Worm (Caenorhabditis elegans) whole organism, young adult: Measurements from ENCODE around the gene fem-2.

Experiments
- B0019.2 ChIP-seq: fragments of 200-800 bp; sonication (Bioruptor generic); conservative IDR thresholded peaks from 2 replicates; pipeline ENCODE4 v1.3.6; 2022; ENCODE audit warnings: missing genetic modification reagents, missing genetic modification characterization, missing compliant biosample characterization
- B0261.1 ChIP-seq: sonication (generic microtip); optimal IDR thresholded peaks from 2 replicates; lab custom pipeline; 2016; ENCODE audit warnings: mild to moderate bottlenecking, missing genetic modification characterization, moderate library complexity, missing compliant biosample characterization
- C06A6.2 ChIP-seq: fragments of 200-800 bp; sonication (Bioruptor generic); conservative IDR thresholded peaks from 2 replicates; pipeline ENCODE4 v1.3.6; 2022; ENCODE audit warnings: missing genetic modification characterization, missing compliant biosample characterization
- C17E4.6 ChIP-seq: fragments of 200-800 bp; sonication (Bioruptor generic); IDR thresholded peaks from 2 replicates; pipeline ENCODE4 v1.3.6; 2022; ENCODE audit warnings: missing genetic modification reagents, missing genetic modification characterization, missing compliant biosample characterization
- F22D6.2 ChIP-seq: sonication (generic microtip); optimal IDR thresholded peaks from 2 replicates; lab custom pipeline; 2016; ENCODE audit warnings: mild to moderate bottlenecking, missing genetic modification characterization, missing compliant biosample characterization
- K11D2.4 ChIP-seq: fragments of 200-800 bp; sonication (Bioruptor generic); IDR thresholded peaks from 2 replicates; pipeline ENCODE4 v1.3.6; 2022; ENCODE audit warnings: missing genetic modification reagents, missing genetic modification characterization, missing compliant biosample characterization
- T26A5.8 ChIP-seq: sonication (generic microtip); optimal IDR thresholded peaks from 2 replicates; lab custom pipeline; 2016; ENCODE audit warnings: missing genetic modification characterization, missing compliant biosample characterization
- Y53F4B.3 ChIP-seq: fragments of 200-800 bp; sonication (Bioruptor generic); IDR thresholded peaks from 2 replicates; pipeline ENCODE4 v1.3.6; 2022; ENCODE audit warnings: missing genetic modification reagents, missing genetic modification characterization, missing compliant biosample characterization
- Y53G8AR.9 ChIP-seq: fragments of 200-800 bp; sonication (Bioruptor generic); conservative IDR thresholded peaks from 2 replicates; pipeline ENCODE4 v1.3.6; 2022; ENCODE audit warnings: missing genetic modification reagents, missing genetic modification characterization, missing compliant biosample characterization
- Y56A3A.18 ChIP-seq: fragments of 200-800 bp; sonication (Bioruptor generic); IDR thresholded peaks from 2 replicates; pipeline ENCODE4 v1.3.6; 2022; ENCODE audit warnings: missing genetic modification reagents, missing genetic modification characterization, missing compliant biosample characterization
- Y67H2A.10 ChIP-seq: fragments of 200-800 bp; sonication (Bioruptor generic); conservative IDR thresholded peaks from 2 replicates; pipeline ENCODE4 v1.3.6; 2022; ENCODE audit warnings: missing genetic modification reagents, missing genetic modification characterization, missing compliant biosample characterization
- aptf-2 ChIP-seq: fragments of 200-800 bp; sonication (Bioruptor generic); conservative IDR thresholded peaks from 2 replicates; pipeline ENCODE4 v1.3.6; 2022; ENCODE audit warnings: missing genetic modification reagents, missing genetic modification characterization, missing compliant biosample characterization
- attf-3 ChIP-seq: fragments of 200-800 bp; sonication (Bioruptor generic); conservative IDR thresholded peaks from 2 replicates; pipeline ENCODE4 v1.3.6; 2022; ENCODE audit warnings: missing genetic modification reagents, missing genetic modification characterization, missing compliant biosample characterization
- attf-5 ChIP-seq: fragments of 200-800 bp; sonication (Bioruptor generic); optimal IDR thresholded peaks from 2 replicates; lab custom pipeline; 2018; ENCODE audit warnings: mild to moderate bottlenecking, missing genetic modification characterization, missing compliant biosample characterization
- cebp-2 ChIP-seq: fragments of 200-800 bp; sonication (Bioruptor generic); IDR thresholded peaks from 2 replicates; pipeline ENCODE4 v1.3.6; 2022; ENCODE audit warnings: missing genetic modification characterization, missing compliant biosample characterization
- ceh-27 ChIP-seq: fragments of 200-800 bp; sonication (Bioruptor generic); optimal IDR thresholded peaks from 2 replicates; lab custom pipeline; 2018; ENCODE audit warnings: mild to moderate bottlenecking, missing genetic modification characterization, moderate library complexity, missing compliant biosample characterization
- dox-1 ChIP-seq: fragments of 200-800 bp; sonication (Bioruptor generic); IDR thresholded peaks from 2 replicates; pipeline ENCODE4 v1.3.6; 2022; ENCODE audit warnings: missing genetic modification reagents, missing genetic modification characterization, missing compliant biosample characterization
- egrh-3 ChIP-seq: fragments of 200-800 bp; sonication (Bioruptor generic); IDR thresholded peaks from 2 replicates; pipeline ENCODE4 v1.3.6; 2022; ENCODE audit warnings: missing genetic modification reagents, missing genetic modification characterization, missing compliant biosample characterization
- fkh-3 ChIP-seq: sonication (generic microtip); optimal IDR thresholded peaks from 2 replicates; lab custom pipeline; 2016; ENCODE audit warnings: mild to moderate bottlenecking, missing genetic modification characterization, missing compliant biosample characterization
- hlh-12 ChIP-seq: sonication (generic microtip); optimal IDR thresholded peaks from 2 replicates; lab custom pipeline; 2016; ENCODE audit warnings: missing genetic modification characterization, missing compliant biosample characterization
- hrde-1 ChIP-seq: sonication (generic microtip); optimal IDR thresholded peaks from 2 replicates; lab custom pipeline; 2016; ENCODE audit warnings: missing genetic modification characterization, mild to moderate bottlenecking, missing compliant biosample characterization, moderate library complexity, missing genotype, missing genetic modification reagents, borderline replicate concordance
- lin-35 ChIP-seq, 3 experiments: fragments of 150-350 bp in 2 of 3; sonication (generic microtip) in 1 of 3; optimal IDR thresholded peaks; 2 replicates each; lab custom pipeline; 2014 to 2018; ENCODE audit warnings: missing biosample characterization in 3 of 3, missing genetic modification characterization in 3 of 3, missing genetic modification reagents in 3 of 3
- lin-40 ChIP-seq: sonication (generic microtip); optimal IDR thresholded peaks from 2 replicates; lab custom pipeline; 2016; ENCODE audit warnings: missing genetic modification characterization, mild to moderate bottlenecking, missing compliant biosample characterization, missing genotype, missing genetic modification reagents
- lin-54 ChIP-seq: fragments of 200-800 bp; sonication (Bioruptor generic); optimal IDR thresholded peaks from 2 replicates; lab custom pipeline; 2018; ENCODE audit warnings: mild to moderate bottlenecking, missing genetic modification characterization, missing compliant biosample characterization
- lir-1 ChIP-seq: fragments of 200-800 bp; sonication (Bioruptor generic); conservative IDR thresholded peaks from 2 replicates; pipeline ENCODE4 v1.3.6; 2022; ENCODE audit warnings: missing genetic modification reagents, missing genetic modification characterization, missing compliant biosample characterization
- lsy-27 ChIP-seq: sonication (generic microtip); optimal IDR thresholded peaks from 2 replicates; lab custom pipeline; 2017; ENCODE audit warnings: missing genetic modification characterization, mild to moderate bottlenecking, missing compliant biosample characterization, antibody characterized with exemption, missing genotype, borderline replicate concordance; ENCODE audit not compliant: insufficient read depth
- madf-8 ChIP-seq: fragments of 200-800 bp; sonication (Bioruptor generic); conservative IDR thresholded peaks from 2 replicates; pipeline ENCODE4 v1.3.6; 2022; ENCODE audit warnings: missing genetic modification reagents, missing genetic modification characterization, missing compliant biosample characterization
- mcd-1 ChIP-seq: fragments of 200-800 bp; sonication (Bioruptor generic); IDR thresholded peaks from 2 replicates; pipeline ENCODE4 v1.3.6; 2022; ENCODE audit warnings: missing genetic modification reagents, missing genetic modification characterization, missing compliant biosample characterization
- mxl-1 ChIP-seq: sonication (generic microtip); optimal IDR thresholded peaks from 2 replicates; lab custom pipeline; 2016; ENCODE audit warnings: missing genetic modification characterization, missing compliant biosample characterization
- nfyb-1 ChIP-seq: fragments of 200-800 bp; sonication (Bioruptor generic); IDR thresholded peaks from 2 replicates; pipeline ENCODE4 v1.3.6; 2022; ENCODE audit warnings: missing genetic modification reagents, missing genetic modification characterization, missing compliant biosample characterization
- nhr-90 ChIP-seq: sonication (generic microtip); optimal IDR thresholded peaks from 2 replicates; lab custom pipeline; 2016; ENCODE audit warnings: missing genotype, mild to moderate bottlenecking, missing genetic modification characterization, missing compliant biosample characterization
- pbrm-1 ChIP-seq: fragments of 200-800 bp; sonication (Bioruptor generic); IDR thresholded peaks from 2 replicates; pipeline ENCODE4 v1.3.6; 2022; ENCODE audit warnings: missing genetic modification reagents, missing genetic modification characterization, missing compliant biosample characterization
- pha-4 ChIP-seq: fragments of 150-350 bp; sonication (generic microtip); optimal IDR thresholded peaks from 2 replicates; lab custom pipeline; 2014; ENCODE audit warnings: missing biosample characterization, missing genetic modification reagents, missing genetic modification characterization
- rec-8 ChIP-seq, 2 experiments: sonication (generic microtip); optimal IDR thresholded peaks; 2 replicates each; lab custom pipeline; 2016; ENCODE audit warnings: mild to moderate bottlenecking in 2 of 2, missing genetic modification characterization in 2 of 2, missing genetic modification reagents in 2 of 2, missing genotype in 2 of 2, missing biosample characterization in 1 of 2, missing compliant biosample characterization in 1 of 2, moderate library complexity in 1 of 2
- repo-1 ChIP-seq: sonication (generic microtip); optimal IDR thresholded peaks from 2 replicates; lab custom pipeline; 2017; ENCODE audit warnings: mild to moderate bottlenecking, missing genetic modification characterization, missing compliant biosample characterization
- rpc-1 ChIP-seq, 2 experiments: fragments of 150-350 bp in 1 of 2; sonication (generic microtip) in 1 of 2; optimal IDR thresholded peaks; 2 replicates each; lab custom pipeline; 2014 to 2018; ENCODE audit warnings: missing biosample characterization in 1 of 2, missing genetic modification characterization in 1 of 2, missing genetic modification reagents in 1 of 2, missing genotype in 1 of 2
- sea-2 ChIP-seq: fragments of 200-800 bp; sonication (Bioruptor generic); IDR thresholded peaks from 2 replicates; pipeline ENCODE4 v1.3.6; 2022; ENCODE audit warnings: missing genetic modification characterization, missing compliant biosample characterization
- snpc-1.3 ChIP-seq: sonication (generic microtip); optimal IDR thresholded peaks from 2 replicates; lab custom pipeline; 2017; ENCODE audit warnings: missing genetic modification characterization, mild to moderate bottlenecking, missing compliant biosample characterization, antibody characterized with exemption, moderate library complexity, missing genotype, missing genetic modification reagents; ENCODE audit not compliant: insufficient read depth
- snpc-3.4 ChIP-seq: sonication (generic microtip); optimal IDR thresholded peaks from 2 replicates; lab custom pipeline; 2017; ENCODE audit warnings: missing genetic modification characterization, mild to moderate bottlenecking, missing compliant biosample characterization, antibody characterized with exemption, moderate library complexity, missing genotype, missing genetic modification reagents
- snpc-4 ChIP-seq, 5 experiments: fragments of 150-350 bp in 1 of 5; sonication (generic microtip) in 4 of 5; optimal IDR thresholded peaks; 2 replicates each; lab custom pipeline; 2014 to 2018; ENCODE audit warnings: missing genetic modification characterization in 5 of 5, missing biosample characterization in 3 of 5, antibody characterized with exemption in 2 of 5, mild to moderate bottlenecking in 2 of 5, missing compliant biosample characterization in 2 of 5, missing genotype in 2 of 5, moderate library complexity in 2 of 5, missing genetic modification reagents in 1 of 5
- somi-1 ChIP-seq: fragments of 200-800 bp; sonication (Bioruptor generic); optimal IDR thresholded peaks from 2 replicates; lab custom pipeline; 2018; ENCODE audit warnings: mild to moderate bottlenecking, missing genetic modification characterization, missing compliant biosample characterization
- tbx-9 ChIP-seq: sonication (generic microtip); optimal IDR thresholded peaks from 2 replicates; lab custom pipeline; 2016; ENCODE audit warnings: borderline replicate concordance, missing genetic modification characterization, inconsistent platforms, missing compliant biosample characterization
- tlf-1 ChIP-seq: fragments of 200-800 bp; sonication (Bioruptor generic); optimal IDR thresholded peaks from 2 replicates; lab custom pipeline; 2018; ENCODE audit warnings: mild to moderate bottlenecking, missing genetic modification characterization, missing compliant biosample characterization
- unc-130 ChIP-seq: sonication (generic microtip); optimal IDR thresholded peaks from 2 replicates; lab custom pipeline; 2016; ENCODE audit warnings: missing genetic modification reagents, missing genetic modification characterization, missing compliant biosample characterization
- zim-3 ChIP-seq: sonication (generic microtip); optimal IDR thresholded peaks from 2 replicates; lab custom pipeline; 2017; ENCODE audit warnings: mild to moderate bottlenecking, missing genetic modification characterization, moderate library complexity, missing compliant biosample characterization
- ztf-22 ChIP-seq: fragments of 200-800 bp; sonication (Bioruptor generic); optimal IDR thresholded peaks from 2 replicates; lab custom pipeline; 2018; ENCODE audit warnings: mild to moderate bottlenecking, missing genetic modification characterization, moderate library complexity, missing compliant biosample characterization
- ztf-28 ChIP-seq: fragments of 200-800 bp; sonication (Bioruptor generic); IDR thresholded peaks from 2 replicates; pipeline ENCODE4 v1.3.6; 2022; ENCODE audit warnings: missing genetic modification reagents, missing genetic modification characterization, missing compliant biosample characterization

Gene fem-2

ce11 chrIII:623754-624153 is 10.7 kb downstream of the fem-2 start (continued):
- TF ChIP-seq egrh-3 (GFP tag; lab: Robert Waterston, UW), result no peak
- TF ChIP-seq dox-1 (GFP tag; lab: Robert Waterston, UW), result peak; percentile 86
- peak; percentile 53 for TF ChIP-seq lin-54 (GFP tag; lab: Kevin White, UChicago)
- no peak for TF ChIP-seq ztf-28 (GFP tag; lab: Robert Waterston, UW)
- peak; percentile 39; the same call in 1 of the 2 replicates for TF ChIP-seq C06A6.2 (GFP tag; lab: Robert Waterston, UW)
- peak; percentile 79 for TF ChIP-seq somi-1 (GFP tag; lab: Kevin White, UChicago)
- no peak for TF ChIP-seq aptf-2 (GFP tag; lab: Robert Waterston, UW)
- TF ChIP-seq repo-1 (tag; lab: Kevin White, UChicago), result peak; percentile 25
- no peak for TF ChIP-seq madf-8 (GFP tag; lab: Robert Waterston, UW)
- no peak for TF ChIP-seq snpc-4 (GFP tag; optimal IDR thresholded peaks at IDR 0.05; lab: Kevin White, UChicago)
- peak; percentile 56 to 78 (median 67) for TF ChIP-seq snpc-4 (tag; optimal IDR thresholded peaks at IDR 0.05; lab: Kevin White, UChicago)
- peak; percentile 37; the same call in 1 of the 2 replicates for TF ChIP-seq lir-1 (GFP tag; lab: Robert Waterston, UW)
- peak; percentile 90 for TF ChIP-seq pha-4
- no peak for TF ChIP-seq unc-130
- no peak for TF ChIP-seq tbx-9 (tag; lab: Kevin White, UChicago)
- TF ChIP-seq pbrm-1 (GFP tag; lab: Robert Waterston, UW), result peak; percentile 67
- TF ChIP-seq rpc-1 (optimal IDR thresholded peaks at IDR 0.05; lab: Kevin White, UChicago), result no peak
- TF ChIP-seq rpc-1 (tag; optimal IDR thresholded peaks at IDR 0.05; lab: Kevin White, UChicago), result no peak
- peak; percentile 74 for TF ChIP-seq nfyb-1 (GFP tag; lab: Robert Waterston, UW)
- no peak for TF ChIP-seq Y67H2A.10 (GFP tag; lab: Robert Waterston, UW)
- no peak for TF ChIP-seq fkh-3 (tag; lab: Kevin White, UChicago)
- no peak for TF ChIP-seq zim-3 (tag; lab: Kevin White, UChicago)
- TF ChIP-seq cebp-2 (GFP tag; lab: Robert Waterston, UW), result no peak
- TF ChIP-seq hrde-1 (tag; lab: Kevin White, UChicago), result no peak
- no peak for TF ChIP-seq hlh-12 (tag; lab: Kevin White, UChicago)
- no peak for TF ChIP-seq Y53F4B.3
- peak; percentile 77; the same call in 1 of the 2 replicates for TF ChIP-seq K11D2.4 (GFP tag; lab: Robert Waterston, UW)
- no peak for TF ChIP-seq rec-8 (tag; optimal IDR thresholded peaks at IDR 0.05; lab: Kevin White, UChicago)
- no peak for TF ChIP-seq lsy-27
- no peak for TF ChIP-seq mxl-1
- peak; percentile 84 for TF ChIP-seq lin-40 (tag; lab: Kevin White, UChicago)
- peak; percentile 53; the same call in 1 of the 2 replicates for TF ChIP-seq Y53G8AR.9 (GFP tag; lab: Robert Waterston, UW)
- TF ChIP-seq nhr-90 (tag; lab: Kevin White, UChicago), result peak; percentile 56
- no peak for TF ChIP-seq snpc-3.4 (tag; lab: Kevin White, UChicago)
- no peak for TF ChIP-seq B0261.1
- no peak for TF ChIP-seq snpc-1.3 (tag; lab: Kevin White, UChicago)
- peak; percentile 97 for TF ChIP-seq attf-5 (GFP tag; lab: Kevin White, UChicago)
- TF ChIP-seq T26A5.8, result no peak
- peak; percentile 70 for TF ChIP-seq mcd-1 (GFP tag; lab: Robert Waterston, UW)
- TF ChIP-seq B0019.2, result no peak
- no peak for TF ChIP-seq attf-3 (GFP tag; lab: Robert Waterston, UW)
- peak; percentile 92 for TF ChIP-seq ceh-27
- TF ChIP-seq F22D6.2 (tag; lab: Kevin White, UChicago), result peak; percentile 20
- TF ChIP-seq lin-35 (GFP tag; optimal IDR thresholded peaks at IDR 0.05; lab: Kevin White, UChicago), result peak in 1 of 3 experiments; percentile 18
- TF ChIP-seq sea-2 (GFP tag; lab: Robert Waterston, UW), result no peak
- TF ChIP-seq Y56A3A.18, result no peak
- peak; percentile 67 for TF ChIP-seq tlf-1 (GFP tag; lab: Kevin White, UChicago)
- peak; percentile 82 for TF ChIP-seq ztf-22 (GFP tag; lab: Kevin White, UChicago)
- TF ChIP-seq C17E4.6 (GFP tag; lab: Robert Waterston, UW), result no peak
